Worm (Caenorhabditis elegans): ENCODE measurements around the gene tag-267.

ce11 chrIII:646454-646853 is 5.9 kb downstream of the tag-267 start, which contains the start of gene orai-1:
- TF ChIP-seq unc-39 (tag; optimal IDR thresholded peaks at IDR 0.05) (no peak), Y105C5A.15 (GFP tag; IDR thresholded peaks at IDR 0.05) (no peak), ztf-7 (tag; optimal IDR thresholded peaks at IDR 0.05) (no peak), zag-1 (tag; optimal IDR thresholded peaks at IDR 0.05) (no peak), snpc-4 (tag; optimal IDR thresholded peaks at IDR 0.05) (no peak), vab-7 (GFP tag; IDR thresholded peaks at IDR 0.05) (no peak), pqm-1 (tag; optimal IDR thresholded peaks at IDR 0.05) (no peak), nhr-48 (tag; optimal IDR thresholded peaks at IDR 0.05) (no peak), nhr-6 (tag; optimal IDR thresholded peaks at IDR 0.05) (no peak), fos-1 (tag; optimal IDR thresholded peaks at IDR 0.05) (no peak), nhr-76 (tag; optimal IDR thresholded peaks at IDR 0.05) (no peak), fkh-10 (GFP tag; optimal IDR thresholded peaks at IDR 0.05) (no peak)
